Worm (Caenorhabditis elegans) whole organism, L3 larva: ENCODE measurements around the gene C04G6.4.

Experiments used
- R02D3.7 ChIP-seq: fragments of 150-350 bp; optimal IDR thresholded peaks from 2 replicates; lab custom pipeline; 2014; ENCODE audit warnings: missing biosample characterization, missing genetic modification characterization
- ZK546.5 ChIP-seq: sonication (generic microtip); optimal IDR thresholded peaks from 2 replicates; lab custom pipeline; 2017; ENCODE audit warnings: missing biosample characterization, missing genetic modification characterization
- aly-2 ChIP-seq: fragments of 150-350 bp; optimal IDR thresholded peaks from 2 replicates; lab custom pipeline; 2014; ENCODE audit warnings: missing biosample characterization, missing genetic modification characterization
- ama-1 ChIP-seq: fragments of 150-350 bp; optimal IDR thresholded peaks from 2 replicates; lab custom pipeline; 2018
- ceh-16 ChIP-seq: sonication (generic microtip); optimal IDR thresholded peaks from 2 replicates; lab custom pipeline; 2017; ENCODE audit warnings: missing biosample characterization, missing genetic modification characterization
- ceh-28 ChIP-seq: fragments of 150-350 bp; optimal IDR thresholded peaks from 2 replicates; lab custom pipeline; 2014; ENCODE audit warnings: missing biosample characterization, missing genetic modification reagents, missing genetic modification characterization
- ceh-82 ChIP-seq: fragments of 150-350 bp; optimal IDR thresholded peaks from 2 replicates; lab custom pipeline; 2014; ENCODE audit warnings: missing biosample characterization, missing genetic modification characterization
- ceh-9 ChIP-seq: sonication (generic microtip); optimal IDR thresholded peaks from 2 replicates; lab custom pipeline; 2018; ENCODE audit warnings: missing biosample characterization, missing genetic modification characterization
- daf-12 ChIP-seq: fragments of 150-350 bp; optimal IDR thresholded peaks from 2 replicates; lab custom pipeline; 2014; ENCODE audit warnings: missing biosample characterization, missing genetic modification reagents, missing genetic modification characterization
- egl-27 ChIP-seq: sonication (generic microtip); optimal IDR thresholded peaks from 4 replicates; lab custom pipeline; 2017; ENCODE audit warnings: missing biosample characterization, missing genetic modification reagents, missing genetic modification characterization
- egl-5 ChIP-seq: fragments of 150-350 bp; optimal IDR thresholded peaks from 2 replicates; lab custom pipeline; 2017; ENCODE audit warnings: missing biosample characterization, missing genetic modification reagents, missing genetic modification characterization, inconsistent platforms
- elt-1 ChIP-seq: fragments of 150-350 bp; optimal IDR thresholded peaks from 2 replicates; lab custom pipeline; 2014; ENCODE audit warnings: missing biosample characterization, missing genetic modification characterization
- elt-2 ChIP-seq: sonication (generic microtip); optimal IDR thresholded peaks from 2 replicates; lab custom pipeline; 2016; ENCODE audit warnings: missing genetic modification reagents, mild to moderate bottlenecking, missing genetic modification characterization, missing compliant biosample characterization
- elt-3 ChIP-seq, 3 experiments: fragments of 150-350 bp in 1 of 3; sonication (generic microtip) in 2 of 3; optimal IDR thresholded peaks; 2 replicates in 2 of 3; 4 replicates in 1 of 3; lab custom pipeline; 2014 to 2017; ENCODE audit warnings: missing biosample characterization in 3 of 3, missing genetic modification characterization in 3 of 3
- eor-1 ChIP-seq, 2 experiments: fragments of 150-350 bp; optimal IDR thresholded peaks; 2 replicates each; lab custom pipeline; 2014 to 2018; ENCODE audit warnings: missing biosample characterization in 2 of 2, missing genetic modification characterization in 2 of 2
- fkh-10 ChIP-seq: sonication (generic microtip); optimal IDR thresholded peaks from 2 replicates; lab custom pipeline; 2017; ENCODE audit warnings: missing biosample characterization, missing genetic modification reagents, missing genetic modification characterization
- fkh-2 ChIP-seq: fragments of 150-350 bp; optimal IDR thresholded peaks from 2 replicates; lab custom pipeline; 2014; ENCODE audit warnings: missing biosample characterization, missing genetic modification reagents, missing genetic modification characterization
- fos-1 ChIP-seq: fragments of 150-350 bp; optimal IDR thresholded peaks from 2 replicates; lab custom pipeline; 2014; ENCODE audit warnings: missing biosample characterization, missing genetic modification characterization
- hmg-11 ChIP-seq: sonication (generic microtip); optimal IDR thresholded peaks from 2 replicates; lab custom pipeline; 2016; ENCODE audit warnings: missing genetic modification characterization, missing compliant biosample characterization
- jun-1 ChIP-seq: fragments of 150-350 bp; optimal IDR thresholded peaks from 2 replicates; lab custom pipeline; 2014; ENCODE audit warnings: missing biosample characterization, missing genetic modification reagents, missing genetic modification characterization
- lin-15B ChIP-seq: fragments of 150-350 bp; optimal IDR thresholded peaks from 2 replicates; lab custom pipeline; 2014; ENCODE audit warnings: missing biosample characterization, missing genetic modification characterization
- lin-39 ChIP-seq: fragments of 150-350 bp; optimal IDR thresholded peaks from 2 replicates; lab custom pipeline; 2018; ENCODE audit warnings: missing biosample characterization, missing genetic modification reagents, missing genetic modification characterization
- lsy-12 ChIP-seq: sonication (generic microtip); optimal IDR thresholded peaks from 2 replicates; lab custom pipeline; 2016; ENCODE audit warnings: mild to moderate bottlenecking, missing genetic modification characterization, missing compliant biosample characterization
- mdl-1 ChIP-seq: fragments of 150-350 bp; optimal IDR thresholded peaks from 2 replicates; lab custom pipeline; 2014; ENCODE audit warnings: missing biosample characterization, missing genetic modification characterization
- mml-1 ChIP-seq: fragments of 150-350 bp; sonication (generic microtip); optimal IDR thresholded peaks from 3 replicates; lab custom pipeline; 2014; ENCODE audit warnings: missing biosample characterization, missing genetic modification characterization
- nfya-1 ChIP-seq: sonication (generic microtip); optimal IDR thresholded peaks from 2 replicates; lab custom pipeline; 2017; ENCODE audit warnings: missing genetic modification characterization, mild to moderate bottlenecking, missing compliant biosample characterization, antibody characterized with exemption, moderate library complexity; ENCODE audit not compliant: insufficient read depth
- nhr-11 ChIP-seq: fragments of 150-350 bp; optimal IDR thresholded peaks from 2 replicates; lab custom pipeline; 2014; ENCODE audit warnings: missing biosample characterization, missing genetic modification characterization
- nhr-12 ChIP-seq: fragments of 150-350 bp; optimal IDR thresholded peaks from 2 replicates; lab custom pipeline; 2014; ENCODE audit warnings: missing biosample characterization, missing genetic modification characterization
- nhr-23 ChIP-seq: fragments of 150-350 bp; optimal IDR thresholded peaks from 2 replicates; lab custom pipeline; 2014; ENCODE audit warnings: missing biosample characterization, missing genetic modification reagents, missing genetic modification characterization
- nhr-237 ChIP-seq: fragments of 150-350 bp; optimal IDR thresholded peaks from 2 replicates; lab custom pipeline; 2014; ENCODE audit warnings: missing biosample characterization, missing genetic modification characterization
- nhr-25 ChIP-seq: sonication (generic microtip); optimal IDR thresholded peaks from 2 replicates; lab custom pipeline; 2017; ENCODE audit warnings: missing biosample characterization, missing genetic modification characterization
- nhr-28 ChIP-seq: fragments of 150-350 bp; optimal IDR thresholded peaks from 2 replicates; lab custom pipeline; 2014; ENCODE audit warnings: missing biosample characterization, missing genetic modification characterization
- nhr-43 ChIP-seq: sonication (generic microtip); optimal IDR thresholded peaks from 2 replicates; lab custom pipeline; 2016; ENCODE audit warnings: mild to moderate bottlenecking, missing genetic modification characterization, missing compliant biosample characterization; ENCODE audit not compliant: poor library complexity, severe bottlenecking
- nhr-67 ChIP-seq: fragments of 150-350 bp; optimal IDR thresholded peaks from 2 replicates; lab custom pipeline; 2014; ENCODE audit warnings: missing biosample characterization, missing genetic modification characterization
- nhr-76 ChIP-seq: fragments of 150-350 bp; sonication (generic microtip); optimal IDR thresholded peaks from 5 replicates; lab custom pipeline; 2014; ENCODE audit warnings: missing biosample characterization, missing genetic modification characterization
- nhr-77 ChIP-seq: fragments of 150-350 bp; optimal IDR thresholded peaks from 2 replicates; lab custom pipeline; 2014; ENCODE audit warnings: missing biosample characterization, missing genetic modification characterization
- pha-4 ChIP-seq: fragments of 150-350 bp; optimal IDR thresholded peaks from 2 replicates; lab custom pipeline; 2014; ENCODE audit warnings: missing biosample characterization, missing genetic modification reagents, missing genetic modification characterization
- pqm-1 ChIP-seq: fragments of 150-350 bp; optimal IDR thresholded peaks from 2 replicates; lab custom pipeline; 2017; ENCODE audit warnings: missing biosample characterization, missing genetic modification characterization, inconsistent platforms
- sea-2 ChIP-seq: fragments of 150-350 bp; sonication (generic microtip); optimal IDR thresholded peaks from 4 replicates; lab custom pipeline; 2014; ENCODE audit warnings: missing biosample characterization, missing genetic modification reagents, missing genetic modification characterization
- skn-1 ChIP-seq: fragments of 150-350 bp; optimal IDR thresholded peaks from 2 replicates; lab custom pipeline; 2014; ENCODE audit warnings: missing biosample characterization, missing genetic modification characterization
- snpc-4 ChIP-seq: fragments of 150-350 bp; optimal IDR thresholded peaks from 2 replicates; lab custom pipeline; 2014; ENCODE audit warnings: missing biosample characterization, missing genetic modification characterization
- tbx-2 ChIP-seq: sonication (generic microtip); optimal IDR thresholded peaks from 2 replicates; lab custom pipeline; 2016; ENCODE audit warnings: mild to moderate bottlenecking, missing genetic modification characterization, missing compliant biosample characterization
- unc-39 ChIP-seq: sonication (generic microtip); optimal IDR thresholded peaks from 4 replicates; lab custom pipeline; 2017; ENCODE audit warnings: missing biosample characterization, missing genetic modification characterization
- unc-62 ChIP-seq: fragments of 150-350 bp; sonication (generic microtip); optimal IDR thresholded peaks from 4 replicates; lab custom pipeline; 2014; ENCODE audit warnings: missing biosample characterization, missing genetic modification reagents, missing genetic modification characterization
- zag-1 ChIP-seq: fragments of 150-350 bp; optimal IDR thresholded peaks from 2 replicates; lab custom pipeline; 2014; ENCODE audit warnings: missing biosample characterization, missing genetic modification characterization
- ztf-11 ChIP-seq: fragments of 150-350 bp; optimal IDR thresholded peaks from 2 replicates; lab custom pipeline; 2014; ENCODE audit warnings: missing biosample characterization, missing genetic modification characterization
- ztf-4 ChIP-seq: fragments of 150-350 bp; optimal IDR thresholded peaks from 2 replicates; lab custom pipeline; 2014; ENCODE audit warnings: missing biosample characterization, missing genetic modification characterization

C04G6.4 gene

DNA sequence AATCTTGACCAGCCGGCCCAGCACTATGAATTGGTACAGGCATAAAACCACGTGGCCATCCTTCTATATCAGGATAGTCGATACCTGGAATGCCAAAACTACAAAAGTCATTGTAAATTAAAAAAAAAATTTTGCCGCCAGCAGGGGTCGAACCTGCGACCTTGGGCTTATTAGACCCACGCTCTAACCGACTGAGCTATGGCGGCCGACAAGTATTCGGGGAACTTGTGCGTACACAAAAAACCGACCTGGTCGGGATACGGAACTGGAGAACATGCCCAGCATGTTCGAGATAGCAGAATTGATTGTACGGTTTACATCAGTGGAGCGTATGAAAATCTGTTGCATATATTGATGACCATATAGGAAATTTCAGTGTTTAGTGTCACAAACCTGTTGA is 25.9 kb downstream of the C04G6.4 start (continued):
- TF ChIP-seq lsy-12 (peak; percentile 71), nhr-11 (no peak), nhr-43 (peak; percentile 84), nhr-67 (no peak), daf-12 (tag; lab: Kevin White, UChicago) (no peak), fkh-10 (GFP tag; lab: Kevin White, UChicago) (no peak), ztf-11 (no peak), aly-2 (tag; lab: Kevin White, UChicago) (no peak), pha-4 (peak; percentile 73), lin-39 (tag; lab: Kevin White, UChicago) (peak; percentile 21)

ce11 chrII:5056254-5056653 is 27.0 kb downstream of the C04G6.4 start:
- TF ChIP-seq lin-15B (tag; lab: Kevin White, UChicago), result no peak
- peak; percentile 2 for TF ChIP-seq elt-2 (tag; lab: Kevin White, UChicago)

ce11 chrII:5055129-5055666 is 28.0 kb downstream of the C04G6.4 start, which contains the start of the genes ify-1 and rpl-22:
Gene ify-1 (minus strand): TSS chrII:5055179.
Gene rpl-22 (plus strand): TSS chrII:5055616.
- TF ChIP-seq egl-27 (tag; lab: Kevin White, UChicago), result no peak
- TF ChIP-seq egl-5 (tag; lab: Kevin White, UChicago), result peak; percentile 94
- no peak for TF ChIP-seq ceh-9
- peak; percentile 90 for TF ChIP-seq ama-1 (lab: Kevin White, UChicago)
- TF ChIP-seq nhr-28 (tag; lab: Kevin White, UChicago), result no peak
- TF ChIP-seq jun-1 (tag; lab: Kevin White, UChicago), result peak; percentile 77
- no peak for TF ChIP-seq ztf-11
- TF ChIP-seq hmg-11 (tag; lab: Kevin White, UChicago), result peak; percentile 86
- TF ChIP-seq ZK546.5 (tag; lab: Kevin White, UChicago), result peak; percentile 37
- TF ChIP-seq nhr-12 (tag; lab: Kevin White, UChicago), result no peak
- peak; percentile 96 for TF ChIP-seq lin-39 (tag; lab: Kevin White, UChicago)
- peak; percentile 53 for TF ChIP-seq fkh-10 (GFP tag; lab: Kevin White, UChicago)
- TF ChIP-seq mdl-1 (tag; lab: Kevin White, UChicago), result no peak
- TF ChIP-seq fkh-2, result no peak
- peak; percentile 11 for TF ChIP-seq nhr-76 (tag; lab: Kevin White, UChicago)
- TF ChIP-seq aly-2 (tag; lab: Kevin White, UChicago), result no peak
- TF ChIP-seq sea-2, result no peak
- peak; percentile 84 for TF ChIP-seq R02D3.7 (tag; lab: Kevin White, UChicago)
- TF ChIP-seq ceh-28 (tag; lab: Kevin White, UChicago), result peak; percentile 89
- peak; percentile 98 for TF ChIP-seq nhr-23 (tag; lab: Kevin White, UChicago)
- peak; percentile 13 for TF ChIP-seq nhr-77
- TF ChIP-seq elt-2 (tag; lab: Kevin White, UChicago), result peak; percentile 98
- no peak for TF ChIP-seq nhr-237 (tag; lab: Kevin White, UChicago)
- TF ChIP-seq mml-1 (tag; lab: Kevin White, UChicago), result no peak
- TF ChIP-seq tbx-2 (tag; lab: Kevin White, UChicago), result peak; percentile 57
- TF ChIP-seq unc-62 (GFP tag; lab: Kevin White, UChicago), result peak; percentile 58
- TF ChIP-seq pha-4, result peak; percentile 99
- TF ChIP-seq elt-1 (tag; lab: Kevin White, UChicago), result peak; percentile 47
- peak; percentile 48 for TF ChIP-seq ceh-82 (tag; lab: Kevin White, UChicago)
- no peak for TF ChIP-seq elt-3 (tag; optimal IDR thresholded peaks at IDR 0.05; lab: Kevin White, UChicago)
- TF ChIP-seq nhr-25 (tag; lab: Kevin White, UChicago), result peak; percentile 99
- TF ChIP-seq lsy-12, result peak; percentile 78
- peak; percentile 96 for TF ChIP-seq snpc-4 (tag; lab: Kevin White, UChicago)
- peak; percentile 82 for TF ChIP-seq nhr-11
- no peak for TF ChIP-seq nhr-67
- no peak for TF ChIP-seq ceh-16
- TF ChIP-seq zag-1 (tag; lab: Kevin White, UChicago), result no peak
- peak; percentile 91 for TF ChIP-seq pqm-1
- peak; percentile 99 for TF ChIP-seq nfya-1 (tag; lab: Kevin White, UChicago)
- TF ChIP-seq unc-39 (tag; lab: Kevin White, UChicago), result no peak
- TF ChIP-seq ztf-4 (tag; lab: Kevin White, UChicago), result peak; percentile 67
- TF ChIP-seq skn-1, result peak; percentile 91
- no peak for TF ChIP-seq eor-1 (tag; optimal IDR thresholded peaks at IDR 0.05; lab: Kevin White, UChicago)
- TF ChIP-seq lin-15B (tag; lab: Kevin White, UChicago), result peak; percentile 98
- no peak for TF ChIP-seq daf-12 (tag; lab: Kevin White, UChicago)
- peak; percentile 94 for TF ChIP-seq nhr-43
- TF ChIP-seq fos-1 (tag; lab: Kevin White, UChicago), result no peak
- TF ChIP-seq, all 47 proteins: peak for 28
